Fruit fly (Drosophila melanogaster) whole organism, embryonic: Measurements from ENCODE around the gene Indy.

Source experiments
- Dbx ChIP-seq: fragments of 200-800 bp; sonication (Bioruptor generic); IDR thresholded peaks from 3 replicates; pipeline ENCODE4 v1.3.6; 2022; ENCODE audit warnings: missing biosample characterization, missing genetic modification characterization
- Mes4 ChIP-seq: fragments of 200-800 bp; sonication (Bioruptor generic); optimal IDR thresholded peaks from 2 replicates; lab custom pipeline; 2016; ENCODE audit warnings: missing biosample characterization, missing genetic modification characterization
- Myb ChIP-seq: fragments of 200-800 bp; sonication (Bioruptor generic); optimal IDR thresholded peaks from 2 replicates; lab custom pipeline; 2016; ENCODE audit warnings: missing biosample characterization, missing genetic modification characterization
- danr ChIP-seq: fragments of 200-800 bp; sonication (Bioruptor generic); IDR thresholded peaks from 2 replicates; pipeline ENCODE4 v1.3.6; 2022; ENCODE audit warnings: missing biosample characterization, missing genetic modification characterization
- ems ChIP-seq: fragments of 200-800 bp; sonication (Bioruptor generic); optimal IDR thresholded peaks from 3 replicates; lab custom pipeline; 2016; ENCODE audit warnings: missing biosample characterization, missing genetic modification characterization
- fd102C ChIP-seq: fragments of 200-800 bp; sonication (Bioruptor generic); optimal IDR thresholded peaks from 2 replicates; lab custom pipeline; 2018; ENCODE audit warnings: missing biosample characterization, mild to moderate bottlenecking, missing genetic modification characterization, moderate library complexity
- insv ChIP-seq, 2 experiments: fragments of 200-800 bp; sonication (Bioruptor generic); optimal IDR thresholded peaks; 3 replicates each; lab custom pipeline; 2016 to 2018; ENCODE audit warnings: missing biosample characterization in 2 of 2, missing genetic modification characterization in 2 of 2
- lov ChIP-seq, 2 experiments: fragments of 200-800 bp in 1 of 2; fragments of >200 bp in 1 of 2; sonication (Bioruptor generic) in 1 of 2; IDR thresholded peaks in 1 of 2; optimal IDR thresholded peaks in 1 of 2; 2 replicates in 1 of 2; 3 replicates in 1 of 2; pipeline versions ENCODE4 v1.3.6 to Lab custom; 2017 to 2022; ENCODE audit warnings: missing biosample characterization in 1 of 2, missing genetic modification characterization in 1 of 2
- pros ChIP-seq: fragments of 200-800 bp; sonication (Bioruptor generic); optimal IDR thresholded peaks from 3 replicates; lab custom pipeline; 2019; ENCODE audit warnings: missing biosample characterization, mild to moderate bottlenecking, missing genetic modification characterization, moderate library complexity
- rib ChIP-seq: fragments of 200-800 bp; sonication (Bioruptor generic); IDR thresholded peaks from 2 replicates; pipeline ENCODE4 v1.3.6; 2022; ENCODE audit warnings: missing biosample characterization, missing genetic modification characterization
- scrt ChIP-seq: fragments of 200-800 bp; sonication (Bioruptor generic); optimal IDR thresholded peaks from 2 replicates; lab custom pipeline; 2018; ENCODE audit warnings: missing biosample characterization, mild to moderate bottlenecking, missing genetic modification characterization, moderate library complexity

dm6 chr3L:18889222-18889866, 43.3 kb upstream of the Indy start:
- TF ChIP-seq Dbx (GFP tag; lab: Robert Waterston, UW) (no peak), fd102C (GFP tag; lab: Kevin White, UChicago) (no peak), Myb (GFP tag; lab: Kevin White, UChicago) (no peak), pros (GFP tag; lab: Kevin White, UChicago) (no peak), danr (no peak), Mes4 (GFP tag; lab: Kevin White, UChicago) (no peak), scrt (GFP tag; lab: Kevin White, UChicago) (no peak), rib (GFP tag; lab: Robert Waterston, UW) (no peak), lov (optimal IDR thresholded peaks at IDR 0.05; lab: Kevin White, UChicago) (no peak), lov (GFP tag; IDR thresholded peaks at IDR 0.05; lab: Robert Waterston, UW) (no peak), ems (GFP tag; lab: Kevin White, UChicago) (no peak), insv (GFP tag; optimal IDR thresholded peaks at IDR 0.05; lab: Kevin White, UChicago) (no peak)
